Fruit fly (Drosophila melanogaster) Kc167 (cell line): ENCODE measurements around the gene CG33489.

Experiments used
- Sin3A ChIP-seq: fragments of >200 bp; optimal IDR thresholded peaks from 2 replicates; lab custom pipeline; 2018; ENCODE audit warnings: missing external identifiers
- psq ChIP-seq: fragments of >200 bp; optimal IDR thresholded peaks from 2 replicates; lab custom pipeline; 2017; ENCODE audit warnings: missing external identifiers

- no peak for TF ChIP-seq Sin3A (lab: Kevin White, UChicago)
- no peak for TF ChIP-seq psq (lab: Kevin White, UChicago)
These were observed 27.4 kb upstream of the CG33489 start for dm6 chr3L:11604227-11604626.
